Fruit fly (Drosophila melanogaster) whole organism, adult: ENCODE data around the gene Strump.

ENCODE experiments used
- CG11617 ChIP-seq: fragments of 200-800 bp; sonication (Bioruptor generic); optimal IDR thresholded peaks from 2 replicates; lab custom pipeline; 2017; ENCODE audit warnings: mild to moderate bottlenecking, missing biosample characterization, missing genetic modification reagents, missing genetic modification characterization
- CG12768 ChIP-seq: fragments of 200-800 bp; sonication (Bioruptor generic); optimal IDR thresholded peaks from 2 replicates; lab custom pipeline; 2017; ENCODE audit warnings: missing biosample characterization, missing genetic modification characterization, mild to moderate bottlenecking, moderate library complexity, missing genetic modification reagents
- CG14711 ChIP-seq: fragments of 200-800 bp; sonication (Bioruptor generic); optimal IDR thresholded peaks from 2 replicates; lab custom pipeline; 2018; ENCODE audit warnings: missing biosample characterization, mild to moderate bottlenecking, missing genetic modification characterization, moderate library complexity
- CG1620 ChIP-seq: fragments of 200-800 bp; sonication (Bioruptor generic); optimal IDR thresholded peaks from 2 replicates; lab custom pipeline; 2016; ENCODE audit warnings: missing biosample characterization, missing genetic modification characterization
- CG33017 ChIP-seq: fragments of 200-800 bp; sonication (Bioruptor generic); optimal IDR thresholded peaks from 2 replicates; lab custom pipeline; 2018; ENCODE audit warnings: missing biosample characterization, mild to moderate bottlenecking, missing genetic modification characterization, moderate library complexity
- CG5204 ChIP-seq: fragments of 200-800 bp; sonication (Bioruptor generic); optimal IDR thresholded peaks from 2 replicates; lab custom pipeline; 2016; ENCODE audit warnings: missing biosample characterization, missing genetic modification characterization
- CG7045 ChIP-seq: fragments of 200-800 bp; sonication (Bioruptor generic); optimal IDR thresholded peaks from 2 replicates; lab custom pipeline; 2017; ENCODE audit warnings: missing biosample characterization, mild to moderate bottlenecking, missing genetic modification characterization
- CG7101 ChIP-seq: fragments of 200-800 bp; sonication (Bioruptor generic); optimal IDR thresholded peaks from 2 replicates; lab custom pipeline; 2018; ENCODE audit warnings: missing biosample characterization, mild to moderate bottlenecking, missing genetic modification characterization, moderate library complexity
- Clk ChIP-seq: fragments of 200-800 bp; sonication (Bioruptor generic); optimal IDR thresholded peaks from 2 replicates; lab custom pipeline; 2017; ENCODE audit warnings: missing biosample characterization, missing genetic modification characterization
- Crg-1 ChIP-seq: fragments of 200-800 bp; sonication (Bioruptor generic); optimal IDR thresholded peaks from 2 replicates; lab custom pipeline; 2016; ENCODE audit warnings: missing biosample characterization, missing genetic modification characterization
- Hr96 ChIP-seq: fragments of 200-800 bp; sonication (Bioruptor generic); optimal IDR thresholded peaks from 2 replicates; lab custom pipeline; 2016; ENCODE audit warnings: missing biosample characterization, missing genetic modification characterization
- Mnt ChIP-seq: fragments of 200-800 bp; sonication (Bioruptor generic); optimal IDR thresholded peaks from 2 replicates; lab custom pipeline; 2016; ENCODE audit warnings: missing biosample characterization, mild to moderate bottlenecking, missing genetic modification characterization
- bab1 ChIP-seq: fragments of 200-800 bp; sonication (Bioruptor generic); optimal IDR thresholded peaks from 3 replicates; lab custom pipeline; 2019; ENCODE audit warnings: missing biosample characterization, mild to moderate bottlenecking, missing genetic modification characterization, moderate library complexity
- cic ChIP-seq: fragments of 200-800 bp; sonication (Bioruptor generic); optimal IDR thresholded peaks from 2 replicates; lab custom pipeline; 2017; ENCODE audit warnings: missing biosample characterization, mild to moderate bottlenecking, missing genetic modification characterization, moderate library complexity
- cnc ChIP-seq, 2 experiments: fragments of >200 bp; optimal IDR thresholded peaks; 2 replicates each; lab custom pipeline; 2017
- kay ChIP-seq: fragments of 200-800 bp; sonication (Bioruptor generic); peaks from one replicate; lab custom pipeline; 2016; ENCODE audit warnings: missing biosample characterization, missing genetic modification characterization, borderline replicate concordance
- ovo ChIP-seq: fragments of 200-800 bp; sonication (Bioruptor generic); optimal IDR thresholded peaks from 2 replicates; lab custom pipeline; 2016; ENCODE audit warnings: missing biosample characterization, missing genetic modification characterization
- pad ChIP-seq: fragments of 200-800 bp; sonication (Bioruptor generic); optimal IDR thresholded peaks from 3 replicates; lab custom pipeline; 2017; ENCODE audit warnings: missing biosample characterization, missing genetic modification characterization, mild to moderate bottlenecking, moderate library complexity, missing genetic modification reagents
- tj ChIP-seq: fragments of 200-800 bp; sonication (Bioruptor generic); optimal IDR thresholded peaks from 3 replicates; lab custom pipeline; 2017; ENCODE audit warnings: missing biosample characterization, mild to moderate bottlenecking, missing genetic modification characterization, moderate library complexity
- toe ChIP-seq: fragments of 200-800 bp; sonication (Bioruptor generic); optimal IDR thresholded peaks from 2 replicates; lab custom pipeline; 2016; ENCODE audit warnings: missing biosample characterization, missing genetic modification characterization

Gene Strump

dm6 chr3L:16147819-16148236 is 26.0 kb downstream of the Strump start:
- TF ChIP-seq Mnt (GFP tag; lab: Kevin White, UChicago) (no peak), ovo (GFP tag; lab: Kevin White, UChicago) (no peak), CG33017 (tag; lab: Kevin White, UChicago) (no peak), CG1620 (GFP tag; lab: Kevin White, UChicago) (no peak), CG5204 (no peak), CG11617 (peak; percentile 26), tj (GFP tag; lab: Kevin White, UChicago) (peak; percentile 43), CG12768 (GFP tag; lab: Kevin White, UChicago) (no peak), cnc (optimal IDR thresholded peaks at IDR 0.05; lab: Kevin White, UChicago) (no peak), Hr96 (GFP tag; lab: Kevin White, UChicago) (no peak), CG14711 (no peak), CG7101 (no peak), Crg-1 (GFP tag; lab: Kevin White, UChicago) (no peak), Clk (peak; percentile 37), toe (no peak), bab1 (GFP tag; lab: Kevin White, UChicago) (no peak), CG7045 (GFP tag; lab: Kevin White, UChicago) (peak; percentile 37), kay (GFP tag; lab: Kevin White, UChicago) (no peak), cic (GFP tag; lab: Kevin White, UChicago) (no peak), pad (GFP tag; lab: Kevin White, UChicago) (peak; percentile 7)

- TF ChIP-seq ovo (GFP tag; lab: Kevin White, UChicago): peak; percentile 11
- TF ChIP-seq tj (GFP tag; lab: Kevin White, UChicago): peak; percentile 13
- TF ChIP-seq Hr96 (GFP tag; lab: Kevin White, UChicago): peak; percentile 45
- TF ChIP-seq cic (GFP tag; lab: Kevin White, UChicago): peak; percentile 83
- TF ChIP-seq CG5204: peak; percentile 50
- TF ChIP-seq CG7101: peak; percentile 46
- no peak for TF ChIP-seq cnc (optimal IDR thresholded peaks at IDR 0.05; lab: Kevin White, UChicago)
- TF ChIP-seq pad (GFP tag; lab: Kevin White, UChicago): peak; percentile 6
- TF ChIP-seq kay (GFP tag; lab: Kevin White, UChicago): peak; percentile 9
- peak; percentile 85 for TF ChIP-seq Mnt (GFP tag; lab: Kevin White, UChicago)
- peak; percentile 59 for TF ChIP-seq CG33017 (tag; lab: Kevin White, UChicago)
- no peak for TF ChIP-seq CG1620 (GFP tag; lab: Kevin White, UChicago)
- TF ChIP-seq CG12768 (GFP tag; lab: Kevin White, UChicago): peak; percentile 88
- TF ChIP-seq CG7045 (GFP tag; lab: Kevin White, UChicago): peak; percentile 25
- no peak for TF ChIP-seq toe
- TF ChIP-seq bab1 (GFP tag; lab: Kevin White, UChicago): no peak
- no peak for TF ChIP-seq CG14711
- no peak for TF ChIP-seq Clk
- TF ChIP-seq CG11617: peak; percentile 51
- TF ChIP-seq Crg-1 (GFP tag; lab: Kevin White, UChicago): no peak
Measured at dm6 chr3L:16149418-16150160, 27.8 kb downstream of the Strump start.

dm6 chr3L:16150161-16150538 is 28.3 kb downstream of the Strump start:
- no peak for TF ChIP-seq CG7045 (GFP tag; lab: Kevin White, UChicago)
- no peak for TF ChIP-seq CG7101
- no peak for TF ChIP-seq Mnt (GFP tag; lab: Kevin White, UChicago)
- peak; percentile 21 for TF ChIP-seq toe
- TF ChIP-seq pad (GFP tag; lab: Kevin White, UChicago): no peak
- TF ChIP-seq kay (GFP tag; lab: Kevin White, UChicago): peak; percentile 85
- TF ChIP-seq cnc (optimal IDR thresholded peaks at IDR 0.05; lab: Kevin White, UChicago): peak in 1 of 2 experiments; percentile 6
- peak; percentile 42 for TF ChIP-seq cic (GFP tag; lab: Kevin White, UChicago)
- TF ChIP-seq CG33017 (tag; lab: Kevin White, UChicago): no peak
- no peak for TF ChIP-seq bab1 (GFP tag; lab: Kevin White, UChicago)

dm6 chr3L:16150850-16151515 is 29.2 kb downstream of the Strump start:
- TF ChIP-seq cnc (optimal IDR thresholded peaks at IDR 0.05; lab: Kevin White, UChicago): no peak
- peak; percentile 73 for TF ChIP-seq tj (GFP tag; lab: Kevin White, UChicago)
- no peak for TF ChIP-seq CG14711
- peak; percentile 0 for TF ChIP-seq Hr96 (GFP tag; lab: Kevin White, UChicago)
- peak; percentile 98 for TF ChIP-seq kay (GFP tag; lab: Kevin White, UChicago)
- no peak for TF ChIP-seq CG11617
- no peak for TF ChIP-seq Mnt (GFP tag; lab: Kevin White, UChicago)
- peak; percentile 16 for TF ChIP-seq CG5204
- peak; percentile 35 for TF ChIP-seq toe
- peak; percentile 16 for TF ChIP-seq CG12768 (GFP tag; lab: Kevin White, UChicago)

- TF ChIP-seq CG7101: no peak
- no peak for TF ChIP-seq CG14711
- TF ChIP-seq kay (GFP tag; lab: Kevin White, UChicago): no peak
- TF ChIP-seq cnc (optimal IDR thresholded peaks at IDR 0.05; lab: Kevin White, UChicago): no peak
- no peak for TF ChIP-seq CG33017 (tag; lab: Kevin White, UChicago)
- TF ChIP-seq pad (GFP tag; lab: Kevin White, UChicago): no peak
- no peak for TF ChIP-seq CG7045 (GFP tag; lab: Kevin White, UChicago)
- no peak for TF ChIP-seq Crg-1 (GFP tag; lab: Kevin White, UChicago)
- TF ChIP-seq CG12768 (GFP tag; lab: Kevin White, UChicago): no peak
- no peak for TF ChIP-seq Hr96 (GFP tag; lab: Kevin White, UChicago)
- TF ChIP-seq CG5204: no peak
- TF ChIP-seq CG1620 (GFP tag; lab: Kevin White, UChicago): no peak
- TF ChIP-seq tj (GFP tag; lab: Kevin White, UChicago): no peak
- TF ChIP-seq Mnt (GFP tag; lab: Kevin White, UChicago): no peak
- TF ChIP-seq bab1 (GFP tag; lab: Kevin White, UChicago): no peak
- TF ChIP-seq ovo (GFP tag; lab: Kevin White, UChicago): no peak
- no peak for TF ChIP-seq Clk
- TF ChIP-seq cic (GFP tag; lab: Kevin White, UChicago): no peak
Measured at dm6 chr3L:16151742-16152141, 29.9 kb downstream of the Strump start.
